Worm (Caenorhabditis elegans) whole organism, L2 larva: Measurements from ENCODE around the gene T24A6.16.

Experiments used
- R02D3.7 ChIP-seq: fragments of 150-350 bp; optimal IDR thresholded peaks from 2 replicates; lab custom pipeline; 2014; ENCODE audit warnings: missing biosample characterization, missing genetic modification characterization
- blmp-1 ChIP-seq: sonication (generic microtip); optimal IDR thresholded peaks from 2 replicates; lab custom pipeline; 2017; ENCODE audit warnings: missing genetic modification characterization, mild to moderate bottlenecking, missing compliant biosample characterization, antibody characterized with exemption, moderate library complexity; ENCODE audit not compliant: insufficient read depth
- ceh-16 ChIP-seq: fragments of 150-350 bp; optimal IDR thresholded peaks from 2 replicates; lab custom pipeline; 2014; ENCODE audit warnings: missing biosample characterization, missing genetic modification characterization
- lsy-2 ChIP-seq, 2 experiments: fragments of 150-350 bp in 1 of 2; sonication (generic microtip) in 1 of 2; optimal IDR thresholded peaks; 2 replicates each; lab custom pipeline; 2014 to 2017; ENCODE audit warnings: missing biosample characterization in 2 of 2, missing genetic modification characterization in 2 of 2
- mdl-1 ChIP-seq, 2 experiments: fragments of 150-350 bp in 1 of 2; sonication (generic microtip) in 1 of 2; optimal IDR thresholded peaks; 2 replicates each; lab custom pipeline; 2017; ENCODE audit warnings: missing biosample characterization in 2 of 2, missing genetic modification characterization in 2 of 2
- nhr-12 ChIP-seq: fragments of 150-350 bp; optimal IDR thresholded peaks from 2 replicates; lab custom pipeline; 2014; ENCODE audit warnings: missing biosample characterization, missing genetic modification characterization
- nhr-25 ChIP-seq: fragments of 150-350 bp; sonication (generic microtip); optimal IDR thresholded peaks from 3 replicates; lab custom pipeline; 2014; ENCODE audit warnings: missing biosample characterization, missing genetic modification characterization
- ztf-4 ChIP-seq: fragments of 150-350 bp; optimal IDR thresholded peaks from 2 replicates; lab custom pipeline; 2014; ENCODE audit warnings: missing biosample characterization, missing genetic modification characterization

ce11 chrV:3582086-3582485 lies 19.4 kb upstream of the T24A6.16 start:
- TF ChIP-seq nhr-25 (tag; lab: Kevin White, UChicago) = no peak
- no peak for TF ChIP-seq mdl-1 (tag; optimal IDR thresholded peaks at IDR 0.05; lab: Kevin White, UChicago)
- TF ChIP-seq ceh-16 (tag; lab: Kevin White, UChicago) = no peak
- TF ChIP-seq blmp-1 (tag; lab: Kevin White, UChicago) = no peak
- no peak for TF ChIP-seq R02D3.7
- TF ChIP-seq nhr-12 = no peak
- no peak for TF ChIP-seq lsy-2 (tag; optimal IDR thresholded peaks at IDR 0.05; lab: Kevin White, UChicago)
- no peak for TF ChIP-seq ztf-4
